Worm (Caenorhabditis elegans): ENCODE results near the gene B0244.17.

DNA sequence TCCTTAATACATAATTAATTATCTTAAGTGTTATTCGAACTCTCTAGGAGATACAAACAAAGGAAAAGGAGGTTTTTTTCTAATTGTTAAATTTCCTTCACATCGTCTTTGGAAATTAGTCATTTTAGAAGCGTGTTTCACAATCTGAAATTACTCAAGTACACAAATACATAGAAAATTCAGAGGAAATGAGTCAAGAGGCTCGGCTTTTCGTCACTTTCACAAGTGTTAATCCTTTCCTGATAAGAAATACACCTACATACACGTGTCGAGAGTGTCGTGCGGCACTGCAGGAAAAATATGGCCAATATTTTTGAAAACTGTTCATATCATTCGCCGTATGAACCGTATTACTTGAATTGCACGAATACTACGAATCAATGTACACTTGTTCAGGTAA, 14.2 kb downstream of the B0244.17 start, which contains the start of gene B0244.4:
- TF ChIP-seq him-1 (tag; optimal IDR thresholded peaks at IDR 0.05) (no peak), W03F9.2 (tag; optimal IDR thresholded peaks at IDR 0.05) (no peak), dao-5 (tag; optimal IDR thresholded peaks at IDR 0.05) (no peak)
